Worm (Caenorhabditis elegans): ENCODE results near the gene lgl-1.

The lgl-1 gene

DNA sequence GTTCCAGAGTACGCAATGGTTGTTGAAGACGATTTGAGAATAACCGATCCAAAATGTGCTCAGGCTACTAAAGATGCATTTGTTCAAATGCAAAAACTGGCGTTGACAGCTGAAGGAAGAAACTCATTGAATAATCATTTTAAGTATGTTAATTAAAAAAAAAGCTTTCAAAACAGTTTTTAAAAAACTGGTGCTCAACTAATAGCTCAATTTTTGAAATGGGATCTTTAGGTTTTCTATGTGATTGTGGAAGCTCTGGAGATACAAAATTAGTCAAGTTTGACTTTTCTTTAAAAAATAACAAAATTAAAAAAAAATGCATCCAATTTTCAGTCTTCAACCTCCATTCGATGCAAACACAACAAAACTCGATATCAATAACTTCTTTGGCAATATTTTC lies 2.7 kb upstream of the lgl-1 start:
- TF ChIP-seq mml-1 (tag; optimal IDR thresholded peaks at IDR 0.05): no peak
- no peak for TF ChIP-seq nhr-237 (tag; optimal IDR thresholded peaks at IDR 0.05)
- no peak for TF ChIP-seq pqm-1 (tag; optimal IDR thresholded peaks at IDR 0.05)
- no peak for TF ChIP-seq nhr-12 (tag; optimal IDR thresholded peaks at IDR 0.05)
- no peak for TF ChIP-seq lsy-12 (tag; optimal IDR thresholded peaks at IDR 0.05)
- TF ChIP-seq ztf-11 (tag; optimal IDR thresholded peaks at IDR 0.05): no peak
- TF ChIP-seq aly-2 (tag; optimal IDR thresholded peaks at IDR 0.05): no peak
- no peak for TF ChIP-seq sea-2 (GFP tag; optimal IDR thresholded peaks at IDR 0.05)
- no peak for TF ChIP-seq unc-62 (GFP tag; optimal IDR thresholded peaks at IDR 0.05)
- no peak for TF ChIP-seq ceh-82 (tag; optimal IDR thresholded peaks at IDR 0.05)

DNA sequence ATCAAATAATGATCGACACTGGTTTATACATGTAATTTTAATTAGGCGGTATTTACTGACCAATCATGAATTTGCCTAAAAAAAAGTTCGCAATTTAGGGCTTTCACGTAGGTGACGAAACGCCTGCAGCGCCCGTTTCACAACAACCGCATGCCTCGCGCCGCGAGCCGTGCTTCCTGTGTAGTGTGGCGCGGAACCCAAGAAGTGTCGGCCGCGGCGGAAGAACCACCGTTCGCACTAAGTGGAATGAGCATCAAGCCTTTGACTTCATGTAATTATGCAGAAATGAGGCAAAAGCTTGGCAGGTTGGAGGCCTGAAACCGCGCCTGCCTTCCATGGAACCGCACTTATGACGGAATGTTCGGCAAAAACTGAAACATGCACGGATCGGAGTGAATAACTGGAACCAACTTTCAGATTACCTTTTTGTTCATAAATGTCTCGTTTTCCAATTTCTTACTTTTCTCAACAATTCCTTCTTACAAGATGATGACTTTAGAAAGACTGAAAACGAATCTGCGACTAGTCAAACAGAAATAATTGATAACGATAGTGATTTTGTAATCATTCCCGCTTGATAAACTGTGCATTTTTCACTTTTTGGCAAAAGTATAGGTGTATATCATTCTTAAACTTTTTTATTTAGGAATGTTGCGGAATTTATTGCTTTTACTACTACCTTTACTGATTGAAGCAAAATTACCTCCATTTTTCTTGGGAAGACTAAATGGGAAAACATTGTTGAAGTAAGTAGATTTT lies 1.2 kb upstream of the lgl-1 start, which contains the start of gene F56F10.1:
F56F10.1 (plus strand) TSS at position 647 of the 759 bp plus-strand sequence.
- TF ChIP-seq daf-12 (tag; optimal IDR thresholded peaks at IDR 0.05) (no peak), elt-2 (tag; optimal IDR thresholded peaks at IDR 0.05) (peak; percentile 44), snpc-4 (tag; optimal IDR thresholded peaks at IDR 0.05) (peak; percentile 53), skn-1 (tag; optimal IDR thresholded peaks at IDR 0.05) (peak; percentile 47)

ce11 chrX:865214-865613 lies 5.7 kb downstream of the lgl-1 start:
- TF ChIP-seq R02D3.7 (tag; optimal IDR thresholded peaks at IDR 0.05): no peak
- TF ChIP-seq ceh-82 (tag; optimal IDR thresholded peaks at IDR 0.05): no peak
- no peak for TF ChIP-seq nhr-43 (tag; optimal IDR thresholded peaks at IDR 0.05; ENCODE audit: poor library complexity, severe bottlenecking)
- TF ChIP-seq lsy-12 (tag; optimal IDR thresholded peaks at IDR 0.05): no peak
- TF ChIP-seq nhr-11 (tag; optimal IDR thresholded peaks at IDR 0.05): no peak
- no peak for TF ChIP-seq ztf-4 (tag; optimal IDR thresholded peaks at IDR 0.05)

DNA sequence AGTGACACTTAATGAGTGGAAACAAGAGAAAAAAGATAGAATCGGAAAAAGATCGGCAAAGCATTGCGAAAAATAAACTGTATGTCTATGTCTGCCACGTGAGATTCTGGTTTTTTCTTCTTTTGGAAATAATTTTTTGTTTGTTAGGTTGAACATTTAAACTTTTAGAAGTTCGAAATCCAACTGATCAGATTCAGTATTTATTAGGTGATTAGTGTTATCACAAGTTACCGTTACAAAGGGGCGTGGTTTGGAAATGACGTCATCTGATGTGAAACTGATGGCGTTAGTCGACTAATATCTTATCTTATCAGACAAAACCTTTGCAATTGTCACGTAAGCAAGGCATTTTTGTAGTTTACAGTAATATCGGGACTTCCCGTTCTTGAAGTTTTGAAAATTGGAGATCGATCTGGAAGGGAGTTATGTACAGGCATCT lies 6.6 kb downstream of the lgl-1 start:
- TF ChIP-seq ceh-82 (tag; optimal IDR thresholded peaks at IDR 0.05) (no peak), tbx-2 (tag; optimal IDR thresholded peaks at IDR 0.05) (peak; percentile 45), nhr-28 (tag; optimal IDR thresholded peaks at IDR 0.05) (no peak), nhr-11 (tag; optimal IDR thresholded peaks at IDR 0.05) (no peak), nhr-12 (tag; optimal IDR thresholded peaks at IDR 0.05) (no peak), unc-39 (tag; optimal IDR thresholded peaks at IDR 0.05) (no peak), ztf-11 (tag; optimal IDR thresholded peaks at IDR 0.05) (no peak), ceh-28 (tag; optimal IDR thresholded peaks at IDR 0.05) (peak; percentile 10), elt-3 (tag; optimal IDR thresholded peaks at IDR 0.05) (peak; percentile 48 to 94 (median 70)), elt-1 (tag; optimal IDR thresholded peaks at IDR 0.05) (no peak), nhr-76 (tag; optimal IDR thresholded peaks at IDR 0.05) (no peak), pha-4 (tag; optimal IDR thresholded peaks at IDR 0.05) (no peak), lin-39 (tag; optimal IDR thresholded peaks at IDR 0.05) (no peak), hmg-11 (tag; optimal IDR thresholded peaks at IDR 0.05) (no peak), nhr-67 (tag; optimal IDR thresholded peaks at IDR 0.05) (no peak), lsy-12 (tag; optimal IDR thresholded peaks at IDR 0.05) (peak; percentile 39), nfya-1 (tag; optimal IDR thresholded peaks at IDR 0.05; ENCODE audit: insufficient read depth) (peak; percentile 29), jun-1 (tag; optimal IDR thresholded peaks at IDR 0.05) (peak; percentile 71), snpc-4 (tag; optimal IDR thresholded peaks at IDR 0.05) (no peak), fkh-10 (GFP tag; optimal IDR thresholded peaks at IDR 0.05) (no peak), fkh-2 (tag; optimal IDR thresholded peaks at IDR 0.05) (no peak), nhr-237 (tag; optimal IDR thresholded peaks at IDR 0.05) (no peak), zag-1 (tag; optimal IDR thresholded peaks at IDR 0.05) (no peak), elt-2 (tag; optimal IDR thresholded peaks at IDR 0.05) (no peak), unc-62 (GFP tag; optimal IDR thresholded peaks at IDR 0.05) (no peak), aly-2 (tag; optimal IDR thresholded peaks at IDR 0.05) (no peak), egl-27 (tag; optimal IDR thresholded peaks at IDR 0.05) (no peak), mml-1 (tag; optimal IDR thresholded peaks at IDR 0.05) (no peak), nhr-25 (tag; optimal IDR thresholded peaks at IDR 0.05) (peak; percentile 90), sea-2 (GFP tag; optimal IDR thresholded peaks at IDR 0.05) (no peak), R02D3.7 (tag; optimal IDR thresholded peaks at IDR 0.05) (no peak), nhr-23 (tag; optimal IDR thresholded peaks at IDR 0.05) (peak; percentile 92), eor-1 (tag; optimal IDR thresholded peaks at IDR 0.05) (no peak), egl-5 (tag; optimal IDR thresholded peaks at IDR 0.05) (no peak), skn-1 (tag; optimal IDR thresholded peaks at IDR 0.05) (no peak), ceh-16 (tag; optimal IDR thresholded peaks at IDR 0.05) (no peak), lin-15B (tag; optimal IDR thresholded peaks at IDR 0.05) (no peak), daf-12 (tag; optimal IDR thresholded peaks at IDR 0.05) (no peak), nhr-77 (tag; optimal IDR thresholded peaks at IDR 0.05) (no peak), ceh-9 (tag; optimal IDR thresholded peaks at IDR 0.05) (no peak), ama-1 (optimal IDR thresholded peaks at IDR 0.05) (peak; percentile 24), mdl-1 (tag; optimal IDR thresholded peaks at IDR 0.05) (peak; percentile 69)
